Worm (Caenorhabditis elegans): ENCODE measurements around the gene F19C7.3.

ce11 chrIV:4562599-4563116 is 34.3 kb upstream of the F19C7.3 start, which contains the start of gene igeg-1:
- TF ChIP-seq ces-1 (GFP tag; optimal IDR thresholded peaks at IDR 0.05) (no peak), elt-3 (tag; optimal IDR thresholded peaks at IDR 0.05) (no peak), sptf-1 (tag; optimal IDR thresholded peaks at IDR 0.05) (no peak), nhr-28 (tag; optimal IDR thresholded peaks at IDR 0.05) (no peak)

Measured in whole organism, mixed stage, embryonic.